Worm (Caenorhabditis elegans) whole organism, L4 larva: Measurements from ENCODE around the gene egg-3.
A peak's percentile ranks its signal among the peaks of the same experiment; 100 is the strongest.
"Not testable (repeated sequence)": the region's sequence is repeated elsewhere in the genome, so short reads cannot be mapped to it uniquely, and the experiment has no call there.

ENCODE experiments used
- F26F4.8 ChIP-seq: fragments of 200-800 bp; sonication (Bioruptor generic); conservative IDR thresholded peaks from 2 replicates; pipeline ENCODE4 v1.3.6; 2022; ENCODE audit warnings: missing genetic modification characterization, missing compliant biosample characterization
- F37D6.2 ChIP-seq: sonication (generic microtip); optimal IDR thresholded peaks from 2 replicates; lab custom pipeline; 2016; ENCODE audit warnings: mild to moderate bottlenecking, missing genetic modification characterization, missing compliant biosample characterization
- F49E8.2 ChIP-seq: sonication (generic microtip); optimal IDR thresholded peaks from 2 replicates; lab custom pipeline; 2016; ENCODE audit warnings: missing compliant biosample characterization, mild to moderate bottlenecking, missing genetic modification characterization, borderline replicate concordance
- T26A8.4 ChIP-seq: fragments of 200-800 bp; sonication (Bioruptor generic); IDR thresholded peaks from 2 replicates; pipeline ENCODE4 v1.3.6; 2022; ENCODE audit warnings: missing genetic modification characterization, missing compliant biosample characterization
- Y48G9A.11 ChIP-seq: fragments of 200-800 bp; sonication (Bioruptor generic); IDR thresholded peaks from 2 replicates; pipeline ENCODE4 v1.3.6; 2022; ENCODE audit warnings: missing genetic modification reagents, missing genetic modification characterization, missing compliant biosample characterization
- ZK337.2 ChIP-seq: fragments of 200-800 bp; sonication (Bioruptor generic); IDR thresholded peaks from 2 replicates; pipeline ENCODE4 v1.3.6; 2022; ENCODE audit warnings: missing genetic modification reagents, missing genetic modification characterization, missing compliant biosample characterization
- aha-1 ChIP-seq: fragments of 150-350 bp; peaks from one replicate; lab custom pipeline; 2014; ENCODE audit warnings: missing biosample characterization, missing genetic modification characterization
- ctbp-1 ChIP-seq: fragments of 200-800 bp; sonication (Bioruptor generic); IDR thresholded peaks from 2 replicates; pipeline ENCODE4 v1.3.6; 2022; ENCODE audit warnings: missing genetic modification reagents, missing genetic modification characterization, missing compliant biosample characterization
- daf-16 ChIP-seq, 3 experiments: sonication (generic microtip); optimal IDR thresholded peaks; 2 replicates each; lab custom pipeline; 2016 to 2017; ENCODE audit warnings: missing genetic modification characterization in 3 of 3, missing genetic modification reagents in 3 of 3, mild to moderate bottlenecking in 2 of 3, missing compliant biosample characterization in 2 of 3, missing biosample characterization in 1 of 3, moderate library complexity in 1 of 3
- dmd-9 ChIP-seq: fragments of 200-800 bp; sonication (Bioruptor generic); IDR thresholded peaks from 2 replicates; pipeline ENCODE4 v1.3.6; 2022; ENCODE audit warnings: missing genetic modification reagents, missing genetic modification characterization, missing compliant biosample characterization
- duxl-1 ChIP-seq: sonication (generic microtip); optimal IDR thresholded peaks from 2 replicates; lab custom pipeline; 2016; ENCODE audit warnings: mild to moderate bottlenecking, missing genetic modification characterization, moderate library complexity, missing compliant biosample characterization; ENCODE audit not compliant: poor library complexity
- gei-8 ChIP-seq: fragments of 200-800 bp; sonication (Bioruptor generic); optimal IDR thresholded peaks from 2 replicates; lab custom pipeline; 2018; ENCODE audit warnings: mild to moderate bottlenecking, missing genetic modification characterization, missing compliant biosample characterization
- hif-1 ChIP-seq, 2 experiments: sonication (generic microtip); optimal IDR thresholded peaks; 2 replicates each; lab custom pipeline; 2016 to 2017; ENCODE audit warnings: missing compliant biosample characterization in 2 of 2, missing genetic modification characterization in 2 of 2, missing genetic modification reagents in 2 of 2, missing genotype in 2 of 2, mild to moderate bottlenecking in 1 of 2
- hlh-11 ChIP-seq: fragments of 200-800 bp; sonication (Bioruptor generic); optimal IDR thresholded peaks from 2 replicates; lab custom pipeline; 2018; ENCODE audit warnings: mild to moderate bottlenecking, missing genetic modification characterization, missing compliant biosample characterization
- jun-1 ChIP-seq: fragments of 150-350 bp; optimal IDR thresholded peaks from 2 replicates; lab custom pipeline; 2014; ENCODE audit warnings: missing biosample characterization, missing genetic modification reagents, missing genetic modification characterization
- lin-1 ChIP-seq: fragments of 200-800 bp; sonication (Bioruptor generic); IDR thresholded peaks from 2 replicates; pipeline ENCODE4 v1.3.6; 2022; ENCODE audit warnings: missing genetic modification reagents, missing genetic modification characterization, missing compliant biosample characterization
- lin-13 ChIP-seq: fragments of 150-350 bp; optimal IDR thresholded peaks from 2 replicates; lab custom pipeline; 2014; ENCODE audit warnings: missing biosample characterization, missing genetic modification reagents, missing genetic modification characterization
- lin-15B ChIP-seq: fragments of 150-350 bp; sonication (generic microtip); optimal IDR thresholded peaks from 3 replicates; lab custom pipeline; 2014; ENCODE audit warnings: missing biosample characterization, missing genetic modification characterization
- lin-29 ChIP-seq: fragments of 200-800 bp; sonication (Bioruptor generic); IDR thresholded peaks from 2 replicates; pipeline ENCODE4 v1.3.6; 2022; ENCODE audit warnings: missing genetic modification reagents, missing genetic modification characterization, missing compliant biosample characterization
- lin-38 ChIP-seq: fragments of 200-800 bp; sonication (Bioruptor generic); IDR thresholded peaks from 2 replicates; pipeline ENCODE4 v1.3.6; 2022; ENCODE audit warnings: missing genetic modification reagents, missing genetic modification characterization, missing compliant biosample characterization
- lin-39 ChIP-seq: fragments of 150-350 bp; optimal IDR thresholded peaks from 2 replicates; lab custom pipeline; 2014; ENCODE audit warnings: missing biosample characterization, missing genetic modification reagents, missing genetic modification characterization
- lir-3 ChIP-seq: sonication (generic microtip); optimal IDR thresholded peaks from 2 replicates; lab custom pipeline; 2016; ENCODE audit warnings: mild to moderate bottlenecking, missing genetic modification characterization, missing compliant biosample characterization
- mdt-29 ChIP-seq: fragments of 200-800 bp; sonication (Bioruptor generic); IDR thresholded peaks from 2 replicates; pipeline ENCODE4 v1.3.6; 2022; ENCODE audit warnings: missing genetic modification reagents, missing genetic modification characterization, missing compliant biosample characterization
- nhr-111 ChIP-seq: fragments of 200-800 bp; sonication (Bioruptor generic); optimal IDR thresholded peaks from 2 replicates; lab custom pipeline; 2018; ENCODE audit warnings: mild to moderate bottlenecking, missing genetic modification characterization, missing compliant biosample characterization
- nhr-28 ChIP-seq: fragments of 150-350 bp; optimal IDR thresholded peaks from 2 replicates; lab custom pipeline; 2014; ENCODE audit warnings: missing biosample characterization, missing genetic modification characterization
- nhr-41 ChIP-seq: fragments of 200-800 bp; sonication (Bioruptor generic); IDR thresholded peaks from 2 replicates; pipeline ENCODE4 v1.3.6; 2022; ENCODE audit warnings: missing genetic modification reagents, missing genetic modification characterization, missing compliant biosample characterization
- nhr-6 ChIP-seq: fragments of 150-350 bp; optimal IDR thresholded peaks from 2 replicates; lab custom pipeline; 2014; ENCODE audit warnings: missing biosample characterization, missing genetic modification characterization
- pha-4 ChIP-seq, 2 experiments: fragments of 150-350 bp in 1 of 2; fragments of 200-800 bp in 1 of 2; sonication (Bioruptor generic) in 1 of 2; IDR thresholded peaks in 1 of 2; optimal IDR thresholded peaks in 1 of 2; 2 replicates each; pipeline versions ENCODE4 v1.3.6 to Lab custom; 2014 to 2022; ENCODE audit warnings: missing genetic modification characterization in 2 of 2, missing genetic modification reagents in 2 of 2, missing biosample characterization in 1 of 2, missing compliant biosample characterization in 1 of 2
- php-3 ChIP-seq: fragments of 200-800 bp; sonication (Bioruptor generic); IDR thresholded peaks from 2 replicates; pipeline ENCODE4 v1.3.6; 2022; ENCODE audit warnings: missing genetic modification reagents, missing genetic modification characterization, missing compliant biosample characterization
- pqm-1 ChIP-seq: sonication (generic microtip); optimal IDR thresholded peaks from 2 replicates; lab custom pipeline; 2017; ENCODE audit warnings: missing biosample characterization, missing genetic modification characterization
- saeg-2 ChIP-seq: fragments of 200-800 bp; sonication (Bioruptor generic); IDR thresholded peaks from 2 replicates; pipeline ENCODE4 v1.3.6; 2022; ENCODE audit warnings: missing genetic modification reagents, missing genetic modification characterization, missing compliant biosample characterization
- skn-1 ChIP-seq: fragments of 150-350 bp; optimal IDR thresholded peaks from 2 replicates; lab custom pipeline; 2014; ENCODE audit warnings: missing biosample characterization, missing genetic modification characterization
- unc-62 ChIP-seq, 3 experiments: fragments of 150-350 bp in 1 of 3; sonication (generic microtip); optimal IDR thresholded peaks in 2 of 3; peaks in 1 of 3; 1 replicate in 1 of 3; 2 replicates in 2 of 3; lab custom pipeline; 2014 to 2017; ENCODE audit warnings: missing biosample characterization in 3 of 3, missing genetic modification characterization in 3 of 3, missing genetic modification reagents in 3 of 3, missing genotype in 1 of 3

egg-3 gene

DNA sequence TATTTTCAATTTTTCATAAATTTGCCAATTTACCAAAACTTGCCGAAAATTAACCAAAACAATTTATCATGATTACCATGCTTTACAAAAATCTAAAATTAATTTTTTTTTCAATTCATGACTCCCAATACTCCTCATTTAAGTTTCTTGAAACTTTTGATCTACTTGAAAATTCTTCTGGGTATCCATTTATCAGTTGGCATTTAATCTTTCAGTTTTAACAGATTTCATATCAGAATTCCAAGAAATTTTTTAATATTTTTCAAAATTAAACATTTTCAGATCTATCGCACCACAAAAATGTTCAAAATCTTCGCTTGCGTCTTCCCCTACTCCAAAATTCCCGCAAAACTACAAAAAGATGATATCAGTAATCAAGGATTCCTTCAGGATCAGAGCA lies 39.7 kb upstream of the egg-3 start, which contains the start of gene Y19D2B.2:
Gene Y19D2B.2, plus strand, starts transcription at position 301 of the 400 bp plus-strand sequence.
- TF ChIP-seq F49E8.2 (no peak), saeg-2 (GFP tag; lab: Robert Waterston, UW) (no peak), F37D6.2 (tag; lab: Kevin White, UChicago) (no peak), lin-1 (GFP tag; lab: Robert Waterston, UW) (no peak), aha-1 (tag; lab: Kevin White, UChicago) (peak; percentile 13), php-3 (GFP tag; lab: Robert Waterston, UW) (no peak)

DNA sequence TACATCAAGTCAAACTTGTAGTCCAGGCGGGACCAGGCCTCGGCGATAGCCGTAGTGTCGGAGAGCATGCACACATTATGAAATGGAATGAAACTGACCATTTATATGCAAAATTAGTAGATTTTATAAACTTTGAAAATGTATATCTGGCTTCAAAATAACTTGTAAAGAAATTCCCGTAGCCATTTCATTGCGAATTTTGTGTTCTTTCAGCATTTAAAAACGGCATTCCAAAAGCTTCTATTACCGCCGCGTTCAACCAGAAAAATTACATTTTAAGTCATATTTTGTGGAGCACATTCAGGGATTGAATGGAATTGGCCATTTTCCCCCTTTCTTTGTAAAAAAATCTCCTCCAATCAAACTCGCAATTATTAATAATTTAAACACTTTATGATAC lies 38.6 kb upstream of the egg-3 start, which contains the start of gene Y19D2B.1:
Gene Y19D2B.1, minus strand, starts transcription at position 101 of the 400 bp plus-strand sequence.
- not testable (repeated sequence) for TF ChIP-seq F37D6.2 (tag; lab: Kevin White, UChicago); skn-1 (tag; lab: Kevin White, UChicago); lin-13 (GFP tag; lab: Kevin White, UChicago)

DNA sequence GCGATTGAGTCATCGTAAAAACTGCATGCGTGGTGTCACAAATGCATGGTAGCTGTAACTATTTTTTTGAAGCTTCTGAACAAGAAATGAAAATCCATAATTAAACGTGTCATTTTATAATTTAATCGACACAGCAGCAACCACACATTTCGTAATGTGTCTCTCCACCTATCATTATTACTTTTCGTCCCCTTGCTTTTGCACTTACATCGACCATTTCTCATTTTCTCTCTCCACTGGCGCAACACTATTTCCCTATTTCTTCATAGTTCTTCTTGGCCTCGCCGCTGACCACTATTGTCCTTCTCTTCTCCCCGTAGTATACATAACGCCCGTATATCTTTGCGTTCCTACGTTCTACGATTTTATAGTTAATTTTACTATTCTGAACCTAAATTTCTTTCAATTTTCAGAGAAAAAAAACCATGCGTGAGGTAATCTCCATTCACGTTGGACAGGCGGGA lies 34.1 kb upstream of the egg-3 start, which contains the start of gene tba-4:
Gene tba-4, plus strand, starts transcription at position 414 of the 464 bp plus-strand sequence.
- TF ChIP-seq nhr-28 (tag; lab: Kevin White, UChicago), result peak; percentile 86
- no peak for TF ChIP-seq lin-1 (GFP tag; lab: Robert Waterston, UW)
- peak; percentile 79 for TF ChIP-seq pqm-1 (tag; lab: Kevin White, UChicago)
- peak; percentile 3 for TF ChIP-seq nhr-6
- peak; percentile 30 for TF ChIP-seq hlh-11 (tag; lab: Kevin White, UChicago)
- TF ChIP-seq lir-3 (tag; lab: Kevin White, UChicago), result no peak
- no peak for TF ChIP-seq daf-16 (GFP tag; optimal IDR thresholded peaks at IDR 0.05; lab: Kevin White, UChicago)
- peak; percentile 55 for TF ChIP-seq daf-16 (tag; optimal IDR thresholded peaks at IDR 0.05; lab: Kevin White, UChicago)
- TF ChIP-seq, all 104 proteins: peak for 5

DNA sequence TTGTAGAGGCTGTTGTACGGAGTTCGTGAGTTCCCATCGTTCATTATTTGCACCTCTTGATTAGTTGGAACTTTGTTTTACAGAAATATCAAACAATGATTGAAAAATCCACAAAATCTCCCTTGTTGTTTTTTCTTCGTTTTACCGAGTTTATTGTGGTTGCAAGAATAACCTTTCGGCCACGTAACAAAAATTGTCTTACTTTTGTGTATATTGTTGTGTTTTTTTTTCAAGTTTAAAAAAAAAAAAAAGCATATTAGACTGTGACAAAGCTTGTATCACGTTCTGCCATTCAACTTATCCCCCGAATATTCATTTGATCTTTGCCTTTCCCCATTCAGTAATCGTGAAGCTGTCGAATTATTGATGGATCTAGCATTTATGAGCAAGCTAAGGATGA lies 32.9 kb upstream of the egg-3 start, which contains the start of gene F44F4.10:
Gene F44F4.10, minus strand, starts transcription at position 101 of the 400 bp plus-strand sequence.
- no peak for TF ChIP-seq nhr-41 (GFP tag; lab: Robert Waterston, UW)
- peak in 1 of 2 experiments; percentile 48 for TF ChIP-seq unc-62 (GFP tag; optimal IDR thresholded peaks at IDR 0.05 in 1 of 2; lab: Kevin White, UChicago)
- TF ChIP-seq unc-62 (tag; optimal IDR thresholded peaks at IDR 0.05; lab: Kevin White, UChicago), result no peak
- no peak for TF ChIP-seq duxl-1 (tag; lab: Kevin White, UChicago)
- no peak for TF ChIP-seq ZK337.2 (GFP tag; lab: Robert Waterston, UW)
- no peak for TF ChIP-seq skn-1 (tag; lab: Kevin White, UChicago)
- no peak for TF ChIP-seq lin-38 (GFP tag; lab: Robert Waterston, UW)
- no peak for TF ChIP-seq pha-4 (GFP tag; IDR thresholded peaks at IDR 0.05; lab: Robert Waterston, UW)
- TF ChIP-seq pha-4 (tag; optimal IDR thresholded peaks at IDR 0.05; lab: Kevin White, UChicago), result no peak
- TF ChIP-seq Y48G9A.11 (GFP tag; lab: Robert Waterston, UW), result no peak

DNA sequence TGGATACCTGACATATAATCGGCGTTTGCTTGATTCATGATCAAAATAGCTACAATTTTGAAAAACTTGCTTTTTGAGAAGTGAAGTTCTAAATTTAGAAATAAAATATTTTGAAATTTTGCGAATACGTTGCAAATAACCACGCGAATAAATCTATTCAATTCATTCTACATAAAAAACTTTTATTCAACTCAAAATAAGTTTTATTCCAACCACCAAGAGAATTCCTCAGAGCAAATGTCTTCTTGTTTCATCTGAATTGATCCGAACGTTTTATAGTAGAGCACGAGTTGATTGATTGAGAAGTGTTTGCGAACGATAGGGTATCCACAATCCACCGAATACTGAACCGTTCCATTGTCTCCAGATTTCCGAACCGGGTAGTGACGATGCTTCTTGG lies 31.5 kb upstream of the egg-3 start, which contains the start of gene F44F4.9:
Gene F44F4.9, minus strand, starts transcription at position 101 of the 400 bp plus-strand sequence.
- no peak for TF ChIP-seq nhr-6
- TF ChIP-seq gei-8 (GFP tag; lab: Kevin White, UChicago), result no peak
- no peak for TF ChIP-seq daf-16 (GFP tag; optimal IDR thresholded peaks at IDR 0.05; lab: Kevin White, UChicago)
- no peak for TF ChIP-seq daf-16 (tag; optimal IDR thresholded peaks at IDR 0.05; lab: Kevin White, UChicago)
- TF ChIP-seq ctbp-1 (GFP tag; lab: Robert Waterston, UW), result no peak
- TF ChIP-seq lin-38 (GFP tag; lab: Robert Waterston, UW), result no peak
- no peak for TF ChIP-seq nhr-111 (GFP tag; lab: Kevin White, UChicago)
- TF ChIP-seq dmd-9 (GFP tag; lab: Robert Waterston, UW), result no peak
- TF ChIP-seq lin-29 (GFP tag; lab: Robert Waterston, UW), result no peak
- no peak for TF ChIP-seq skn-1 (tag; lab: Kevin White, UChicago)
- TF ChIP-seq lin-15B, result no peak
- no peak for TF ChIP-seq hif-1 (tag; optimal IDR thresholded peaks at IDR 0.05; lab: Kevin White, UChicago)
- TF ChIP-seq jun-1 (tag; lab: Kevin White, UChicago), result no peak
- TF ChIP-seq F26F4.8, result no peak
- no peak for TF ChIP-seq nhr-28 (tag; lab: Kevin White, UChicago)
- no peak for TF ChIP-seq T26A8.4 (GFP tag; lab: Robert Waterston, UW)
- TF ChIP-seq mdt-29 (GFP tag; lab: Robert Waterston, UW), result no peak
- no peak for TF ChIP-seq lin-39
- TF ChIP-seq lin-13 (GFP tag; lab: Kevin White, UChicago), result no peak
